Fruit fly (Drosophila melanogaster) whole organism, adult: ENCODE measurements around the gene CG5835.

Experiments used
- CG11617 ChIP-seq: fragments of 200-800 bp; sonication (Bioruptor generic); optimal IDR thresholded peaks from 2 replicates; lab custom pipeline; 2017; ENCODE audit warnings: mild to moderate bottlenecking, missing biosample characterization, missing genetic modification reagents, missing genetic modification characterization
- CG12768 ChIP-seq: fragments of 200-800 bp; sonication (Bioruptor generic); optimal IDR thresholded peaks from 2 replicates; lab custom pipeline; 2017; ENCODE audit warnings: missing biosample characterization, missing genetic modification characterization, mild to moderate bottlenecking, moderate library complexity, missing genetic modification reagents
- CG5204 ChIP-seq: fragments of 200-800 bp; sonication (Bioruptor generic); optimal IDR thresholded peaks from 2 replicates; lab custom pipeline; 2016; ENCODE audit warnings: missing biosample characterization, missing genetic modification characterization
- CG7045 ChIP-seq: fragments of 200-800 bp; sonication (Bioruptor generic); optimal IDR thresholded peaks from 2 replicates; lab custom pipeline; 2017; ENCODE audit warnings: missing biosample characterization, mild to moderate bottlenecking, missing genetic modification characterization
- bab1 ChIP-seq: fragments of 200-800 bp; sonication (Bioruptor generic); optimal IDR thresholded peaks from 3 replicates; lab custom pipeline; 2019; ENCODE audit warnings: missing biosample characterization, mild to moderate bottlenecking, missing genetic modification characterization, moderate library complexity
- cic ChIP-seq: fragments of 200-800 bp; sonication (Bioruptor generic); optimal IDR thresholded peaks from 2 replicates; lab custom pipeline; 2017; ENCODE audit warnings: missing biosample characterization, mild to moderate bottlenecking, missing genetic modification characterization, moderate library complexity
- kay ChIP-seq: fragments of 200-800 bp; sonication (Bioruptor generic); peaks from one replicate; lab custom pipeline; 2016; ENCODE audit warnings: missing biosample characterization, missing genetic modification characterization, borderline replicate concordance
- pad ChIP-seq: fragments of 200-800 bp; sonication (Bioruptor generic); optimal IDR thresholded peaks from 3 replicates; lab custom pipeline; 2017; ENCODE audit warnings: missing biosample characterization, missing genetic modification characterization, mild to moderate bottlenecking, moderate library complexity, missing genetic modification reagents

dm6 chr3R:19108126-19108525 is 45.4 kb downstream of the CG5835 start:
- TF ChIP-seq bab1 (GFP tag; lab: Kevin White, UChicago) (no peak), kay (no peak), CG11617 (GFP tag; lab: Kevin White, UChicago) (no peak), CG12768 (GFP tag; lab: Kevin White, UChicago) (no peak), CG5204 (no peak), pad (GFP tag; lab: Kevin White, UChicago) (no peak), cic (GFP tag; lab: Kevin White, UChicago) (no peak), CG7045 (GFP tag; lab: Kevin White, UChicago) (no peak)
